Fruit fly (Drosophila melanogaster) whole organism, embryonic: ENCODE measurements around the gene par-6.

Source experiments
- C15 ChIP-seq: fragments of 200-800 bp; sonication (Bioruptor generic); IDR thresholded peaks from 3 replicates; pipeline ENCODE4 v1.3.6; 2022; ENCODE audit warnings: missing biosample characterization, missing genetic modification characterization
- CG2712 ChIP-seq: fragments of 200-800 bp; optimal IDR thresholded peaks from 3 replicates; lab custom pipeline; 2019; ENCODE audit warnings: missing biosample characterization, mild to moderate bottlenecking, missing genetic modification characterization, moderate library complexity
- CG32772 ChIP-seq: fragments of 200-800 bp; sonication (Bioruptor generic); IDR thresholded peaks from 2 replicates; pipeline ENCODE4 v1.3.6; 2022; ENCODE audit warnings: missing biosample characterization, missing genetic modification characterization
- CG8290 ChIP-seq, 3 experiments: fragments of 200-800 bp; sonication (Bioruptor generic); optimal IDR thresholded peaks; 2 replicates each; lab custom pipeline; 2016 to 2019; ENCODE audit warnings: missing biosample characterization in 3 of 3, missing genetic modification characterization in 3 of 3, mild to moderate bottlenecking in 2 of 3, moderate library complexity in 1 of 3
- Hey ChIP-seq: fragments of 200-800 bp; sonication (Bioruptor generic); optimal IDR thresholded peaks from 3 replicates; lab custom pipeline; 2018; ENCODE audit warnings: missing biosample characterization, mild to moderate bottlenecking, missing genetic modification characterization
- Oaz ChIP-seq: fragments of 200-800 bp; sonication (Bioruptor generic); IDR thresholded peaks from 2 replicates; pipeline ENCODE4 v1.3.6; 2022; ENCODE audit warnings: missing biosample characterization, missing genetic modification characterization
- Spps ChIP-seq: fragments of 200-800 bp; sonication (Bioruptor generic); optimal IDR thresholded peaks from 2 replicates; lab custom pipeline; 2018; ENCODE audit warnings: missing biosample characterization, mild to moderate bottlenecking, missing genetic modification characterization
- ken ChIP-seq: fragments of 200-800 bp; sonication (Bioruptor generic); IDR thresholded peaks from 3 replicates; pipeline ENCODE4 v1.3.6; 2022; ENCODE audit warnings: missing biosample characterization, missing genetic modification characterization
- kni ChIP-seq: fragments of 200-800 bp; sonication (Bioruptor generic); optimal IDR thresholded peaks from 3 replicates; lab custom pipeline; 2017; ENCODE audit warnings: mild to moderate bottlenecking, missing biosample characterization, missing genetic modification reagents, missing genetic modification characterization

- no peak for TF ChIP-seq Hey (tag; lab: Kevin White, UChicago)
- TF ChIP-seq CG2712 (tag; lab: Kevin White, UChicago) = no peak
- no peak for TF ChIP-seq C15 (GFP tag; lab: Robert Waterston, UW)
- no peak for TF ChIP-seq Spps (tag; lab: Kevin White, UChicago)
- TF ChIP-seq CG8290 (GFP tag; optimal IDR thresholded peaks at IDR 0.05; lab: Kevin White, UChicago) = no peak
- peak in 1 of 2 experiments; percentile 44 for TF ChIP-seq CG8290 (tag; optimal IDR thresholded peaks at IDR 0.05; lab: Kevin White, UChicago)
- no peak for TF ChIP-seq ken (GFP tag; lab: Robert Waterston, UW)
- no peak for TF ChIP-seq CG32772 (GFP tag; lab: Robert Waterston, UW)
- no peak for TF ChIP-seq kni (GFP tag; lab: Kevin White, UChicago)
- TF ChIP-seq Oaz (GFP tag; lab: Robert Waterston, UW) = no peak
Observed at dm6 chrX:17683506-17683858, 19.7 kb upstream of the par-6 start.
